Worm (Caenorhabditis elegans) whole organism, L1 larva: ENCODE measurements around the gene prdx-2.

Experiments used
- C04F5.9 ChIP-seq: sonication (generic microtip); optimal IDR thresholded peaks from 2 replicates; lab custom pipeline; 2016; ENCODE audit warnings: missing genetic modification characterization, missing compliant biosample characterization
- C34B4.2 ChIP-seq: sonication (generic microtip); optimal IDR thresholded peaks from 2 replicates; lab custom pipeline; 2017; ENCODE audit warnings: mild to moderate bottlenecking, missing genetic modification characterization, missing compliant biosample characterization
- F16B12.6 ChIP-seq: fragments of 150-350 bp; optimal IDR thresholded peaks from 2 replicates; lab custom pipeline; 2014; ENCODE audit warnings: missing biosample characterization, missing genetic modification characterization
- Y116A8C.19 ChIP-seq: sonication (generic microtip); optimal IDR thresholded peaks from 2 replicates; lab custom pipeline; 2016; ENCODE audit warnings: missing compliant biosample characterization, missing genetic modification characterization, borderline replicate concordance
- aha-1 ChIP-seq: fragments of 150-350 bp; optimal IDR thresholded peaks from 2 replicates; lab custom pipeline; 2014; ENCODE audit warnings: missing biosample characterization, missing genetic modification characterization
- aly-2 ChIP-seq: fragments of 150-350 bp; optimal IDR thresholded peaks from 2 replicates; lab custom pipeline; 2014; ENCODE audit warnings: missing biosample characterization, missing genetic modification characterization
- ama-1 ChIP-seq: fragments of 150-350 bp; optimal IDR thresholded peaks from 2 replicates; lab custom pipeline; 2014
- blmp-1 ChIP-seq: fragments of 150-350 bp; optimal IDR thresholded peaks from 2 replicates; lab custom pipeline; 2014; ENCODE audit warnings: missing biosample characterization, missing genetic modification characterization
- elt-2 ChIP-seq: sonication (generic microtip); optimal IDR thresholded peaks from 2 replicates; lab custom pipeline; 2016; ENCODE audit warnings: missing genetic modification characterization, mild to moderate bottlenecking, inconsistent platforms, missing compliant biosample characterization, missing genetic modification reagents
- elt-3 ChIP-seq, 6 experiments: fragments of 150-350 bp in 1 of 6; sonication (generic microtip); optimal IDR thresholded peaks; 2 replicates each; lab custom pipeline; 2017 to 2018; ENCODE audit warnings: missing biosample characterization in 6 of 6, missing genetic modification characterization in 6 of 6, inconsistent platforms in 1 of 6
- fkh-8 ChIP-seq: sonication (generic microtip); optimal IDR thresholded peaks from 2 replicates; lab custom pipeline; 2016; ENCODE audit warnings: mild to moderate bottlenecking, missing genetic modification characterization, missing compliant biosample characterization
- fos-1 ChIP-seq: fragments of 150-350 bp; optimal IDR thresholded peaks from 2 replicates; lab custom pipeline; 2014; ENCODE audit warnings: missing biosample characterization, missing genetic modification characterization
- hlh-4 ChIP-seq: sonication (generic microtip); optimal IDR thresholded peaks from 2 replicates; lab custom pipeline; 2016; ENCODE audit warnings: mild to moderate bottlenecking, missing genetic modification characterization, missing compliant biosample characterization
- jun-1 ChIP-seq: fragments of 150-350 bp; optimal IDR thresholded peaks from 2 replicates; lab custom pipeline; 2014; ENCODE audit warnings: missing biosample characterization, missing genetic modification reagents, missing genetic modification characterization
- lin-14 ChIP-seq: fragments of 200-800 bp; sonication (Bioruptor generic); optimal IDR thresholded peaks from 2 replicates; lab custom pipeline; 2018; ENCODE audit warnings: mild to moderate bottlenecking, missing genetic modification characterization, moderate library complexity, missing compliant biosample characterization
- lsy-2 ChIP-seq, 2 experiments: fragments of 150-350 bp; optimal IDR thresholded peaks; 2 replicates each; lab custom pipeline; 2014; ENCODE audit warnings: missing biosample characterization in 2 of 2, missing genetic modification characterization in 2 of 2
- mep-1 ChIP-seq: fragments of 150-350 bp; optimal IDR thresholded peaks from 2 replicates; lab custom pipeline; 2014; ENCODE audit warnings: missing biosample characterization, missing genetic modification characterization
- nhr-11 ChIP-seq: fragments of 150-350 bp; optimal IDR thresholded peaks from 2 replicates; lab custom pipeline; 2014; ENCODE audit warnings: missing biosample characterization, missing genetic modification characterization
- nhr-47 ChIP-seq: sonication (generic microtip); optimal IDR thresholded peaks from 2 replicates; lab custom pipeline; 2016; ENCODE audit warnings: mild to moderate bottlenecking, missing genetic modification characterization, moderate library complexity, missing compliant biosample characterization
- nhr-71 ChIP-seq: sonication (generic microtip); optimal IDR thresholded peaks from 2 replicates; lab custom pipeline; 2016; ENCODE audit warnings: mild to moderate bottlenecking, missing genetic modification characterization, moderate library complexity, missing compliant biosample characterization
- nhr-77 ChIP-seq: fragments of 150-350 bp; optimal IDR thresholded peaks from 2 replicates; lab custom pipeline; 2014; ENCODE audit warnings: missing biosample characterization, missing genetic modification characterization
- nhr-90 ChIP-seq: sonication (generic microtip); optimal IDR thresholded peaks from 2 replicates; lab custom pipeline; 2016; ENCODE audit warnings: mild to moderate bottlenecking, missing genetic modification characterization, missing compliant biosample characterization; ENCODE audit not compliant: poor library complexity
- pag-3 ChIP-seq: sonication (generic microtip); optimal IDR thresholded peaks from 2 replicates; lab custom pipeline; 2017; ENCODE audit warnings: missing genetic modification characterization, mild to moderate bottlenecking, missing compliant biosample characterization, antibody characterized with exemption, borderline replicate concordance; ENCODE audit not compliant: insufficient read depth
- rnt-1 ChIP-seq: sonication (generic microtip); optimal IDR thresholded peaks from 2 replicates; lab custom pipeline; 2016; ENCODE audit warnings: mild to moderate bottlenecking, missing genetic modification characterization, moderate library complexity, missing compliant biosample characterization
- skn-1 ChIP-seq: fragments of 150-350 bp; optimal IDR thresholded peaks from 2 replicates; lab custom pipeline; 2014; ENCODE audit warnings: missing biosample characterization, missing genetic modification characterization
- snpc-4 ChIP-seq: fragments of 150-350 bp; optimal IDR thresholded peaks from 2 replicates; lab custom pipeline; 2014; ENCODE audit warnings: missing biosample characterization, missing genetic modification characterization
- sox-4 ChIP-seq: sonication (generic microtip); optimal IDR thresholded peaks from 2 replicates; lab custom pipeline; 2016; ENCODE audit warnings: missing genetic modification characterization, missing compliant biosample characterization
- sptf-1 ChIP-seq: fragments of 150-350 bp; optimal IDR thresholded peaks from 2 replicates; lab custom pipeline; 2014; ENCODE audit warnings: missing biosample characterization, missing genetic modification characterization
- sup-37 ChIP-seq: fragments of 200-800 bp; sonication (Bioruptor generic); optimal IDR thresholded peaks from 2 replicates; lab custom pipeline; 2018; ENCODE audit warnings: mild to moderate bottlenecking, missing genetic modification characterization, missing compliant biosample characterization
- tbx-2 ChIP-seq: sonication (generic microtip); optimal IDR thresholded peaks from 2 replicates; lab custom pipeline; 2016; ENCODE audit warnings: missing genetic modification characterization, missing compliant biosample characterization
- unc-62 ChIP-seq: fragments of 150-350 bp; optimal IDR thresholded peaks from 2 replicates; lab custom pipeline; 2014; ENCODE audit warnings: missing biosample characterization, missing genetic modification reagents, missing genetic modification characterization
- vab-15 ChIP-seq: sonication (generic microtip); optimal IDR thresholded peaks from 2 replicates; lab custom pipeline; 2017; ENCODE audit warnings: missing genotype, mild to moderate bottlenecking, missing genetic modification characterization, missing compliant biosample characterization
- zag-1 ChIP-seq: fragments of 150-350 bp; optimal IDR thresholded peaks from 2 replicates; lab custom pipeline; 2014; ENCODE audit warnings: missing biosample characterization, missing genetic modification characterization
- ztf-4 ChIP-seq: fragments of 150-350 bp; optimal IDR thresholded peaks from 2 replicates; lab custom pipeline; 2014; ENCODE audit warnings: missing biosample characterization, missing genetic modification characterization

Gene prdx-2

DNA sequence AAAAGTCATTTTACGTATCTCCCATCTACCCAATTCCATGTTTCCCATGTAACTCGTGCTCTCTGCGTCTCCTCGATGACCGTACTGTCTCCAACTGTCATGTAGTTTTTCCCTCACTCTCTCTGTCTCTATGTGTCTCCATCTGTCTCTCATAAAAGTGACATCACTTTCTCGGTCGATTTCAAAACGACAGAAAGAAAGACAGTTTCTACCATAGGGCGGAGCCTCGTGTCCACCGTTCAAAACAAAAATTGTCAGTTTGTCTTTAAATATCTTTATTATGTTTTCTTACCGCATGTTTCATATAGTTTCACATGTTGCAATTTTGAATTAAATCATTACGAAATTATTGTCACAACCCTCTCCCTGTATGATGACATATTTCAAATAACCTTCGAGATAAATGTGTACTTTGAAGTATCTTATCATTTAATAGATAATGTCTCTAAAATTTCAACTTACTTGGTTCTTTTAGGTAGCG is 47.7 kb upstream of the prdx-2 start (continued):
- TF ChIP-seq sox-4 (tag; lab: Kevin White, UChicago) (no peak), Y116A8C.19 (tag; lab: Kevin White, UChicago) (no peak), fos-1 (peak; percentile 82), ama-1 (lab: Kevin White, UChicago) (peak; percentile 39), nhr-11 (tag; lab: Kevin White, UChicago) (peak; percentile 83), unc-62 (GFP tag; lab: Kevin White, UChicago) (no peak), nhr-71 (tag; lab: Kevin White, UChicago) (peak; percentile 96), elt-3 (tag; optimal IDR thresholded peaks at IDR 0.05; lab: Kevin White, UChicago) (peak in 3 of 6 experiments; percentile 44 to 77 (median 70)), F16B12.6 (tag; lab: Kevin White, UChicago) (no peak), sup-37 (GFP tag; lab: Kevin White, UChicago) (peak; percentile 15), sptf-1 (tag; lab: Kevin White, UChicago) (no peak), nhr-90 (peak; percentile 85)
- TF ChIP-seq, all 84 proteins: peak for 50

DNA sequence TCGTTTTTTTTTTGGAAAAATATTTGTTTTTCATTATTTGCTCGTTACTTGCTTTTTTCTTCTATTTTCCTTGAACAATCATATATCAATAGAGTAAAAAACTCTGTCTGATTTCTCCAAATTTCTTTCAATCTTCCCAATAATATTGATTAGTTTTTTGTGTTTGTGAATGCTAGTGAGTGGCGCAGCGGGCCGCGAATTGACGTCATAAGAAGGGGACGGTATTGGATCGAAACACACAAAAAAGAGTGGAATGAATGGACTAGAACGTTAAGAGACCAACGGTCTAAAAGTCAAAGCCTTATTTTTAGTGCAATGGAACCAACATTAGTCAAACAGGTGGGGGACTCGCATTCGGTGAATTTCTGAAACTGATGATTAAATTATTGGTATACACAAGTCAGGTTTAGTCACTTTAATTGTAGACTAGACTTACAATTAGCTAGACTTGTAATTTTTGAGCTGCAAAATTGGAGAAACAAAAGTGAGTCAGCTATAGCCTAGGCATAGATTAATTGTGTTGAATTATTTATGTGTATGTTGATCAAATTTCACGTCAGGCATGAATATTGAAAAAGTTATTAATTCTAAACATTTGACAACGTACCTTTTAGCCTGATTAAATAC is 46.2 kb upstream of the prdx-2 start:
- TF ChIP-seq nhr-77 (tag; lab: Kevin White, UChicago) (peak; percentile 10), skn-1 (no peak), zag-1 (tag; lab: Kevin White, UChicago) (no peak), C34B4.2 (tag; lab: Kevin White, UChicago) (no peak), C04F5.9 (no peak), lin-14 (peak; percentile 14), hlh-4 (tag; lab: Kevin White, UChicago) (no peak), sup-37 (GFP tag; lab: Kevin White, UChicago) (no peak), nhr-71 (tag; lab: Kevin White, UChicago) (peak; percentile 29), snpc-4 (tag; lab: Kevin White, UChicago) (no peak), nhr-47 (tag; lab: Kevin White, UChicago) (peak; percentile 15), blmp-1 (peak; percentile 61), fos-1 (peak; percentile 3), aly-2 (tag; lab: Kevin White, UChicago) (no peak), pag-3 (tag; lab: Kevin White, UChicago) (no peak), ztf-4 (tag; lab: Kevin White, UChicago) (no peak), mep-1 (peak; percentile 36), ama-1 (lab: Kevin White, UChicago) (no peak), fkh-8 (peak; percentile 23)

DNA sequence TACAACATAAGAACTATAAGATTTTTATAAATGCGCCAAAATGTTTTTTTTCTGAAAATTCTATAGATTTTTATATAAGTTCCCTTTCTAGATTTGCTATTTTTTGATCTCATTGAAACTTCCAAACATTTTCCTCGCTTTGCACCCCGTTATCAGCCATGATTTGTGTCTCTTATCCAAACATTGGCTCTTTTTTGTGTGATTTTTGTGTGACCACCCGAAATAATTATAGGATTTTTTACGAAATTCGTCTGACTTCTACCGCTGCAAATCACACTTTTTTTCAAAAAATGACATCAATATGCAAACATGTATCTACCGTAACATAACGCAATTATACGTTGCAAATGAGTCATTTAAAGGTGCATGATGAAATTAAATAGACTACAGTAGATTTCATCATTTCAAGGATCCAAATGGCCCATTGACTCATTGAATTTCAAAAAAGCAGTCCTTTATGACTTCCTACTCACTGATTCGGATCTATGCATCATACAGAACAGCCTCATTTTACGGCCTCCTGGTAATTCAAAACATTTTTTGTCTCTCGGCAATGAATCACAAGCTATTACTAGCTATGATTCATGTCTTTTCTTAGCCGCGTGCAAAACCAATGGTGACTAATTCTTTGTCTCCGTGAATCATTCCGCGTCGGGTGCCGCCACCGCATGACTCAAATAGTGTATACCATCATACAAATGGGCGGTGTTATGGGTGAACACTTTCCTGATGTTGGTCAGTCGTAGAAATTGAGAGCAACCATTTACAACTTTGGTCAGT is 45.5 kb upstream of the prdx-2 start:
- TF ChIP-seq aly-2 (tag; lab: Kevin White, UChicago) (no peak), aha-1 (tag; lab: Kevin White, UChicago) (no peak), elt-2 (tag; lab: Kevin White, UChicago) (peak; percentile 74), rnt-1 (tag; lab: Kevin White, UChicago) (no peak), jun-1 (tag; lab: Kevin White, UChicago) (peak; percentile 12)

ce11 chrII:5333729-5334255 is 44.2 kb upstream of the prdx-2 start:
- TF ChIP-seq unc-62 (GFP tag; lab: Kevin White, UChicago) (no peak), lin-14 (peak; percentile 27), skn-1 (no peak), lsy-2 (tag; optimal IDR thresholded peaks at IDR 0.05; lab: Kevin White, UChicago) (peak in 1 of 2 experiments; percentile 10), vab-15 (peak; percentile 6), tbx-2 (tag; lab: Kevin White, UChicago) (no peak), elt-2 (tag; lab: Kevin White, UChicago) (peak; percentile 3), blmp-1 (peak; percentile 5), mep-1 (no peak)
- TF ChIP-seq, all 84 proteins: peak for 5
